Worm (Caenorhabditis elegans) whole organism, early embryonic: Measurements from ENCODE around the gene npp-26.

Experiments used
- B0310.2 ChIP-seq: sonication (generic microtip); optimal IDR thresholded peaks from 2 replicates; lab custom pipeline; 2016; ENCODE audit warnings: mild to moderate bottlenecking, missing genetic modification characterization, missing compliant biosample characterization
- F13C5.2 ChIP-seq: sonication (generic microtip); optimal IDR thresholded peaks from 2 replicates; lab custom pipeline; 2017; ENCODE audit warnings: mild to moderate bottlenecking, missing genetic modification characterization, inconsistent platforms, missing compliant biosample characterization
- aly-1 ChIP-seq: sonication (generic microtip); optimal IDR thresholded peaks from 2 replicates; lab custom pipeline; 2016; ENCODE audit warnings: missing genetic modification characterization, missing compliant biosample characterization
- ama-1 ChIP-seq: fragments of 150-350 bp; optimal IDR thresholded peaks from 2 replicates; lab custom pipeline; 2014
- ceh-13 ChIP-seq: fragments of 200-800 bp; sonication (Bioruptor generic); optimal IDR thresholded peaks from 2 replicates; lab custom pipeline; 2018; ENCODE audit warnings: mild to moderate bottlenecking, missing genetic modification characterization, missing compliant biosample characterization
- ceh-36 ChIP-seq: sonication (generic microtip); optimal IDR thresholded peaks from 2 replicates; lab custom pipeline; 2016; ENCODE audit warnings: missing genetic modification characterization, inconsistent platforms, missing compliant biosample characterization
- ets-7 ChIP-seq: sonication (generic microtip); optimal IDR thresholded peaks from 2 replicates; lab custom pipeline; 2016; ENCODE audit warnings: missing genotype, missing genetic modification characterization, missing compliant biosample characterization
- flt-1 ChIP-seq: fragments of 200-800 bp; sonication (Bioruptor generic); IDR thresholded peaks from 2 replicates; pipeline ENCODE4 v1.3.6; 2022; ENCODE audit warnings: missing genetic modification characterization, missing compliant biosample characterization
- hmbx-1 ChIP-seq: sonication (generic microtip); optimal IDR thresholded peaks from 2 replicates; lab custom pipeline; 2016; ENCODE audit warnings: mild to moderate bottlenecking, missing genetic modification characterization, missing compliant biosample characterization
- hmg-4 ChIP-seq: fragments of 200-800 bp; sonication (Bioruptor generic); optimal IDR thresholded peaks from 2 replicates; lab custom pipeline; 2018; ENCODE audit warnings: mild to moderate bottlenecking, missing genetic modification characterization, missing compliant biosample characterization
- hnd-1 ChIP-seq: sonication (generic microtip); optimal IDR thresholded peaks from 2 replicates; lab custom pipeline; 2016; ENCODE audit warnings: missing genetic modification characterization, missing compliant biosample characterization
- pes-1 ChIP-seq: fragments of 200-800 bp; sonication (Bioruptor generic); IDR thresholded peaks from 2 replicates; pipeline ENCODE4 v1.3.6; 2022; ENCODE audit warnings: missing genetic modification reagents, missing genetic modification characterization, missing compliant biosample characterization
- scrt-1 ChIP-seq: fragments of 200-800 bp; sonication (Bioruptor generic); IDR thresholded peaks from 2 replicates; pipeline ENCODE4 v1.3.6; 2022; ENCODE audit warnings: missing genetic modification characterization, missing compliant biosample characterization
- sea-1 ChIP-seq: fragments of 200-800 bp; sonication (Bioruptor generic); conservative IDR thresholded peaks from 2 replicates; pipeline ENCODE4 v1.3.6; 2022; ENCODE audit warnings: missing genetic modification characterization, missing compliant biosample characterization
- tbx-11 ChIP-seq: fragments of 200-800 bp; sonication (Bioruptor generic); IDR thresholded peaks from 2 replicates; pipeline ENCODE4 v1.3.6; 2022; ENCODE audit warnings: missing genetic modification characterization, missing compliant biosample characterization
- tbx-37 ChIP-seq: fragments of 200-800 bp; sonication (Bioruptor generic); conservative IDR thresholded peaks from 2 replicates; pipeline ENCODE4 v1.3.6; 2022; ENCODE audit warnings: missing genetic modification reagents, missing genetic modification characterization, missing compliant biosample characterization
- tra-4 ChIP-seq: sonication (generic microtip); optimal IDR thresholded peaks from 2 replicates; lab custom pipeline; 2017; ENCODE audit warnings: missing genetic modification characterization, missing compliant biosample characterization

npp-26 gene

ce11 chrIV:4742480-4742879 lies 22.0 kb upstream of the npp-26 start:
- no peak for TF ChIP-seq pes-1
- TF ChIP-seq B0310.2, result no peak
- TF ChIP-seq aly-1 (tag; lab: Kevin White, UChicago), result no peak
- no peak for TF ChIP-seq F13C5.2 (tag; lab: Kevin White, UChicago)
- TF ChIP-seq tra-4 (tag; lab: Kevin White, UChicago), result no peak
- no peak for TF ChIP-seq ceh-36 (tag; lab: Kevin White, UChicago)
- no peak for TF ChIP-seq hmg-4 (GFP tag; lab: Kevin White, UChicago)
- no peak for TF ChIP-seq sea-1
- TF ChIP-seq scrt-1 (GFP tag; lab: Robert Waterston, UW), result no peak
- TF ChIP-seq ets-7, result no peak
- TF ChIP-seq hnd-1 (tag; lab: Kevin White, UChicago), result no peak
- no peak for TF ChIP-seq tbx-11 (GFP tag; lab: Robert Waterston, UW)
- TF ChIP-seq hmbx-1 (tag; lab: Kevin White, UChicago), result no peak
- TF ChIP-seq flt-1, result no peak
- no peak for TF ChIP-seq ceh-13 (GFP tag; lab: Kevin White, UChicago)
- TF ChIP-seq ama-1 (lab: Kevin White, UChicago), result no peak
- TF ChIP-seq tbx-37 (GFP tag; lab: Robert Waterston, UW), result no peak

- no peak for TF ChIP-seq scrt-1 (GFP tag; lab: Robert Waterston, UW)
- no peak for TF ChIP-seq ceh-36 (tag; lab: Kevin White, UChicago)
- no peak for TF ChIP-seq hmg-4 (GFP tag; lab: Kevin White, UChicago)
- no peak for TF ChIP-seq F13C5.2 (tag; lab: Kevin White, UChicago)
- no peak for TF ChIP-seq tbx-37 (GFP tag; lab: Robert Waterston, UW)
Observed at ce11 chrIV:4744167-4744566, 20.4 kb upstream of the npp-26 start, which contains the start of gene hoe-1. Gene hoe-1, minus strand, starts transcription at chrIV:4744267.

- TF ChIP-seq pes-1 (0 out of 2 replicates have a peak, but pooled peaks have one; percentile 34), F13C5.2 (tag; lab: Kevin White, UChicago) (peak; percentile 34), hnd-1 (tag; lab: Kevin White, UChicago) (no peak), sea-1 (no peak)
Observed at ce11 chrIV:4745422-4745821, 19.1 kb upstream of the npp-26 start, which contains the start of gene timm-17B.1. Gene timm-17B.1, minus strand, starts transcription at chrIV:4745492.

- TF ChIP-seq ama-1 (lab: Kevin White, UChicago) (peak; percentile 14), hnd-1 (tag; lab: Kevin White, UChicago) (no peak)
Observed at ce11 chrIV:4747553-4747952, 17.0 kb upstream of the npp-26 start, which contains the start of gene tctn-1. Gene tctn-1, minus strand, starts transcription at chrIV:4747832.

- TF ChIP-seq scrt-1 (GFP tag; lab: Robert Waterston, UW) (peak; percentile 64), tra-4 (tag; lab: Kevin White, UChicago) (no peak), flt-1 (0 out of 2 replicates have a peak, but pooled peaks have one; percentile 4), tbx-11 (GFP tag; lab: Robert Waterston, UW) (0 out of 2 replicates have a peak, but pooled peaks have one; percentile 31), hnd-1 (tag; lab: Kevin White, UChicago) (no peak), hmg-4 (GFP tag; lab: Kevin White, UChicago) (peak; percentile 49), B0310.2 (no peak), hmbx-1 (tag; lab: Kevin White, UChicago) (no peak), ceh-13 (GFP tag; lab: Kevin White, UChicago) (no peak), F13C5.2 (tag; lab: Kevin White, UChicago) (peak; percentile 38), ama-1 (lab: Kevin White, UChicago) (peak; percentile 3), aly-1 (tag; lab: Kevin White, UChicago) (no peak), sea-1 (0 out of 2 replicates have a peak, but pooled peaks have one; percentile 28), pes-1 (no peak), ceh-36 (tag; lab: Kevin White, UChicago) (no peak)
Observed at ce11 chrIV:4748408-4749105, 16.0 kb upstream of the npp-26 start, which contains the start of gene cyc-2.1. Gene cyc-2.1, minus strand, starts transcription at chrIV:4749012.

ce11 chrIV:4749155-4749554 lies 15.4 kb upstream of the npp-26 start:
- no peak for TF ChIP-seq scrt-1 (GFP tag; lab: Robert Waterston, UW)
- no peak for TF ChIP-seq tbx-11 (GFP tag; lab: Robert Waterston, UW)
- TF ChIP-seq F13C5.2 (tag; lab: Kevin White, UChicago), result no peak
- TF ChIP-seq tbx-37 (GFP tag; lab: Robert Waterston, UW), result no peak
- no peak for TF ChIP-seq ama-1 (lab: Kevin White, UChicago)
- no peak for TF ChIP-seq hmbx-1 (tag; lab: Kevin White, UChicago)
- TF ChIP-seq aly-1 (tag; lab: Kevin White, UChicago), result no peak
- no peak for TF ChIP-seq hnd-1 (tag; lab: Kevin White, UChicago)
- TF ChIP-seq pes-1, result no peak
- no peak for TF ChIP-seq tra-4 (tag; lab: Kevin White, UChicago)
- TF ChIP-seq ceh-36 (tag; lab: Kevin White, UChicago), result no peak
- no peak for TF ChIP-seq hmg-4 (GFP tag; lab: Kevin White, UChicago)
- no peak for TF ChIP-seq ets-7

- TF ChIP-seq scrt-1 (GFP tag; lab: Robert Waterston, UW) (peak; percentile 80), ceh-36 (tag; lab: Kevin White, UChicago) (peak; percentile 85), aly-1 (tag; lab: Kevin White, UChicago) (no peak), hmbx-1 (tag; lab: Kevin White, UChicago) (peak; percentile 75), hmg-4 (GFP tag; lab: Kevin White, UChicago) (peak; percentile 81), tbx-11 (GFP tag; lab: Robert Waterston, UW) (peak; percentile 78), tbx-37 (GFP tag; lab: Robert Waterston, UW) (peak; percentile 76), ceh-13 (GFP tag; lab: Kevin White, UChicago) (peak; percentile 63), ets-7 (peak; percentile 54), B0310.2 (peak; percentile 49), hnd-1 (tag; lab: Kevin White, UChicago) (peak; percentile 72), flt-1 (peak; percentile 84), sea-1 (peak; percentile 87), F13C5.2 (tag; lab: Kevin White, UChicago) (peak; percentile 99), tra-4 (tag; lab: Kevin White, UChicago) (peak; percentile 73), ama-1 (lab: Kevin White, UChicago) (no peak), pes-1 (peak; percentile 81)
Observed at ce11 chrIV:4749728-4750278, 14.7 kb upstream of the npp-26 start, which contains the start of the genes rpl-20 and Y17G9B.5. Gene rpl-20, minus strand, starts transcription at chrIV:4749778. Gene Y17G9B.5, plus strand, starts transcription at chrIV:4750240.
